Worm (Caenorhabditis elegans): ENCODE data around the gene F11A5.18.

DNA sequence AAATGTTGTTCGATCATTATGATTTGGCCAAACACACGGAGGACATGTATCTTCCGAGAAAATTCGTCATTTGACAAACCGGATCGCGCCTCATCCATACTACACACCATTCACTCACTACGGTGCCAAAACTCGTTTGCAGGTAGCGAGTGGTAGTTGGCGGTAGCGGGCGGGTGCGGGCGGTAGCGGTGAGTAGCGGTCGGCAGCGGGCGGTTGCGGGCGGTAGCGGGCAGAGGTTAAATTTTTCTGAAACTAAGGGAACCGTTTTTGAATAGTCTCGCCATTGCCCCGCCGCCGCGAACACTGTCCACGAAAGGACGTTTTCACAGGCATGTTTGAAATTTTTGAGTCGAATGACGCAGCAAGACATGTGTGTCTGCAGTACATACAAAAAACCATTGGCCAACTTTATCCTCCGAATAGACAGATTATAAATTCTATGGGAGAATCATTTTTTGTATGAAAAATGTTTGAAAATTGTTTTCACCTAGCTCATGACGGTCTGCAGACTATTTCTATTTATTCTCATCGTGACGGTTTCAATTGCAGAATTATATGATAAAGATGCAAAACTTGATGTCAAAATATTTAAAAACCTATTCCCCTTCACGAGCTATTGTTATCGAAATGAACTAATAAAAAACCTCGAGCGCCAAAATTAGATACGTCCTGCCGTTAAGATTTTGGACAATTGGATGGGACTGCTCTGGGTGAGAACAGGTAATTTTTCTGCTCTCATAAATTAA is 7.7 kb downstream of the F11A5.18 start, which contains the start of gene F11A5.16:
- TF ChIP-seq F13H6.1 (tag; optimal IDR thresholded peaks at IDR 0.05) (no peak), pqm-1 (tag; optimal IDR thresholded peaks at IDR 0.05) (no peak), C38D4.7 (GFP tag; optimal IDR thresholded peaks at IDR 0.05) (no peak), unc-55 (GFP tag; optimal IDR thresholded peaks at IDR 0.05) (no peak), K02D7.2 (tag; optimal IDR thresholded peaks at IDR 0.05) (no peak), ceh-34 (tag; optimal IDR thresholded peaks at IDR 0.05) (no peak), ceh-14 (tag; optimal IDR thresholded peaks at IDR 0.05) (no peak), odd-2 (tag; optimal IDR thresholded peaks at IDR 0.05) (no peak), pat-9 (tag; optimal IDR thresholded peaks at IDR 0.05) (no peak), tbx-7 (tag; optimal IDR thresholded peaks at IDR 0.05) (no peak)
